Worm (Caenorhabditis elegans) whole organism, L2 larva: ENCODE measurements around the gene C18D11.9.
"Not testable (repeated sequence)": the region's sequence is repeated elsewhere in the genome, so short reads cannot be mapped to it uniquely, and the experiment has no call there.

Source experiments
- C34F6.9 ChIP-seq: fragments of 150-350 bp; optimal IDR thresholded peaks from 2 replicates; lab custom pipeline; 2014; ENCODE audit warnings: missing biosample characterization, missing genetic modification characterization
- F13H6.1 ChIP-seq: sonication (generic microtip); optimal IDR thresholded peaks from 2 replicates; lab custom pipeline; 2016; ENCODE audit warnings: missing genetic modification characterization, missing compliant biosample characterization
- R02D3.7 ChIP-seq: fragments of 150-350 bp; optimal IDR thresholded peaks from 2 replicates; lab custom pipeline; 2014; ENCODE audit warnings: missing biosample characterization, missing genetic modification characterization
- Y55F3AM.14 ChIP-seq: fragments of 200-800 bp; sonication (Bioruptor generic); optimal IDR thresholded peaks from 2 replicates; lab custom pipeline; 2018; ENCODE audit warnings: mild to moderate bottlenecking, missing genetic modification characterization, missing compliant biosample characterization
- ZK546.5 ChIP-seq: sonication (generic microtip); optimal IDR thresholded peaks from 2 replicates; lab custom pipeline; 2017; ENCODE audit warnings: missing biosample characterization, missing genetic modification characterization
- alr-1 ChIP-seq: fragments of 150-350 bp; optimal IDR thresholded peaks from 2 replicates; lab custom pipeline; 2014; ENCODE audit warnings: missing biosample characterization, missing genetic modification characterization
- ama-1 ChIP-seq: fragments of 150-350 bp; optimal IDR thresholded peaks from 2 replicates; lab custom pipeline; 2018; ENCODE audit warnings: inconsistent platforms
- ceh-16 ChIP-seq: fragments of 150-350 bp; optimal IDR thresholded peaks from 2 replicates; lab custom pipeline; 2014; ENCODE audit warnings: missing biosample characterization, missing genetic modification characterization
- ceh-82 ChIP-seq: fragments of 150-350 bp; optimal IDR thresholded peaks from 2 replicates; lab custom pipeline; 2014; ENCODE audit warnings: missing biosample characterization, missing genetic modification characterization
- crh-2 ChIP-seq: sonication (generic microtip); optimal IDR thresholded peaks from 2 replicates; lab custom pipeline; 2017; ENCODE audit warnings: missing biosample characterization, missing genetic modification characterization
- dmd-4 ChIP-seq: sonication (generic microtip); optimal IDR thresholded peaks from 2 replicates; lab custom pipeline; 2017; ENCODE audit warnings: missing biosample characterization, missing genetic modification characterization
- egl-27 ChIP-seq: sonication (generic microtip); optimal IDR thresholded peaks from 3 replicates; lab custom pipeline; 2017; ENCODE audit warnings: missing biosample characterization, missing genetic modification reagents, missing genetic modification characterization
- fos-1 ChIP-seq: fragments of 150-350 bp; optimal IDR thresholded peaks from 2 replicates; lab custom pipeline; 2014; ENCODE audit warnings: missing biosample characterization, missing genetic modification characterization
- gmeb-1 ChIP-seq: fragments of 150-350 bp; optimal IDR thresholded peaks from 2 replicates; lab custom pipeline; 2014; ENCODE audit warnings: missing biosample characterization, missing genetic modification characterization
- lin-11 ChIP-seq: fragments of 150-350 bp; sonication (generic microtip); optimal IDR thresholded peaks from 2 replicates; lab custom pipeline; 2014; ENCODE audit warnings: missing biosample characterization, missing genetic modification characterization, inconsistent platforms, mixed read lengths
- lin-13 ChIP-seq: fragments of 150-350 bp; optimal IDR thresholded peaks from 2 replicates; lab custom pipeline; 2014; ENCODE audit warnings: missing biosample characterization, missing genetic modification reagents, missing genetic modification characterization
- lsy-2 ChIP-seq, 2 experiments: fragments of 150-350 bp in 1 of 2; sonication (generic microtip) in 1 of 2; optimal IDR thresholded peaks; 2 replicates each; lab custom pipeline; 2014 to 2017; ENCODE audit warnings: missing biosample characterization in 2 of 2, missing genetic modification characterization in 2 of 2
- mab-5 ChIP-seq: fragments of 150-350 bp; optimal IDR thresholded peaks from 2 replicates; lab custom pipeline; 2014; ENCODE audit warnings: missing biosample characterization, missing genetic modification characterization
- mbf-1 ChIP-seq: sonication (generic microtip); optimal IDR thresholded peaks from 2 replicates; lab custom pipeline; 2017; ENCODE audit warnings: missing biosample characterization, missing genetic modification characterization
- mdl-1 ChIP-seq, 2 experiments: fragments of 150-350 bp in 1 of 2; sonication (generic microtip) in 1 of 2; optimal IDR thresholded peaks; 2 replicates each; lab custom pipeline; 2017; ENCODE audit warnings: missing biosample characterization in 2 of 2, missing genetic modification characterization in 2 of 2
- nhr-10 ChIP-seq: sonication (generic microtip); optimal IDR thresholded peaks from 2 replicates; lab custom pipeline; 2017; ENCODE audit warnings: missing biosample characterization, missing genetic modification characterization
- nhr-12 ChIP-seq: fragments of 150-350 bp; optimal IDR thresholded peaks from 2 replicates; lab custom pipeline; 2014; ENCODE audit warnings: missing biosample characterization, missing genetic modification characterization
- nhr-129 ChIP-seq: fragments of 150-350 bp; optimal IDR thresholded peaks from 2 replicates; lab custom pipeline; 2014; ENCODE audit warnings: missing biosample characterization, missing genetic modification characterization
- nhr-21 ChIP-seq: fragments of 150-350 bp; optimal IDR thresholded peaks from 2 replicates; lab custom pipeline; 2014; ENCODE audit warnings: missing biosample characterization, missing genetic modification characterization
- nhr-237 ChIP-seq: fragments of 150-350 bp; optimal IDR thresholded peaks from 2 replicates; lab custom pipeline; 2014; ENCODE audit warnings: missing biosample characterization, missing genetic modification characterization
- nhr-25 ChIP-seq: fragments of 150-350 bp; sonication (generic microtip); optimal IDR thresholded peaks from 3 replicates; lab custom pipeline; 2014; ENCODE audit warnings: missing biosample characterization, missing genetic modification characterization
- nhr-77 ChIP-seq: fragments of 150-350 bp; optimal IDR thresholded peaks from 2 replicates; lab custom pipeline; 2014; ENCODE audit warnings: missing biosample characterization, missing genetic modification characterization
- sem-4 ChIP-seq: fragments of 150-350 bp; optimal IDR thresholded peaks from 2 replicates; lab custom pipeline; 2014; ENCODE audit warnings: missing biosample characterization, missing genetic modification reagents, missing genetic modification characterization
- skn-1 ChIP-seq: sonication (generic microtip); optimal IDR thresholded peaks from 2 replicates; lab custom pipeline; 2017; ENCODE audit warnings: missing biosample characterization, missing genetic modification characterization
- sma-3 ChIP-seq: sonication (generic microtip); optimal IDR thresholded peaks from 2 replicates; lab custom pipeline; 2016; ENCODE audit warnings: missing genetic modification reagents, missing genetic modification characterization, missing compliant biosample characterization
- sma-9 ChIP-seq, 2 experiments: fragments of 150-350 bp in 1 of 2; sonication (generic microtip) in 1 of 2; optimal IDR thresholded peaks; 2 replicates each; lab custom pipeline; 2014 to 2016; ENCODE audit warnings: missing genetic modification characterization in 2 of 2, mild to moderate bottlenecking in 1 of 2, missing biosample characterization in 1 of 2, missing compliant biosample characterization in 1 of 2, missing genetic modification reagents in 1 of 2, moderate library complexity in 1 of 2
- snpc-4 ChIP-seq: fragments of 150-350 bp; optimal IDR thresholded peaks from 2 replicates; lab custom pipeline; 2014; ENCODE audit warnings: missing biosample characterization, missing genetic modification characterization
- unc-55 ChIP-seq: fragments of 150-350 bp; sonication (generic microtip); optimal IDR thresholded peaks from 3 replicates; lab custom pipeline; 2014; ENCODE audit warnings: missing biosample characterization, missing genetic modification reagents, missing genetic modification characterization
- unc-62 ChIP-seq: fragments of 150-350 bp; optimal IDR thresholded peaks from 2 replicates; lab custom pipeline; 2014; ENCODE audit warnings: missing biosample characterization, missing genetic modification reagents, missing genetic modification characterization
- ztf-1 ChIP-seq: fragments of 200-800 bp; sonication (Bioruptor generic); conservative IDR thresholded peaks from 2 replicates; pipeline ENCODE4 v1.3.6; 2022; ENCODE audit warnings: missing genetic modification characterization, missing compliant biosample characterization
- ztf-4 ChIP-seq: fragments of 150-350 bp; optimal IDR thresholded peaks from 2 replicates; lab custom pipeline; 2014; ENCODE audit warnings: missing biosample characterization, missing genetic modification characterization

The C18D11.9 gene

DNA sequence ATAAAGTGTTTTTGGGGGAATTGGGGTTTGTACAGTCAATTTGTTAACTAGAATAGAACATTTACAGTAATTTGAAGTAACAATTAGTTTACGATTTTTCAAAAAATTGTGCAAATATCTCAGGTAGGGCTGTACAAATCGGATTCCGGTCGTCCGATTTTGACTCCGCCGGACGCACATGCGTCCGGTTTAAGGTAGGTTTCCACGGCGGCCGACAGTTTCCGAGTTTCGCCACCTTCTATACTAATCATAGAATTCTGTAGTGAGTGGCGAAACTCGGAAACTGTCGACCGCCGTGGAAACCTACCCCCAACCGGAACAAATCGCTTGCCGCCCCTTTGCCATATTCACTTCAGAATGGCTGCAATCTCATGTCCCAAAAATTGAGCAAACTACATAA lies 19.4 kb upstream of the C18D11.9 start:
- TF ChIP-seq ceh-16 (tag; lab: Kevin White, UChicago) (no peak), nhr-21 (tag; lab: Kevin White, UChicago) (no peak), sem-4 (tag; lab: Kevin White, UChicago) (no peak), skn-1 (tag; lab: Kevin White, UChicago) (no peak), lin-13 (GFP tag; lab: Kevin White, UChicago) (no peak), ama-1 (lab: Kevin White, UChicago) (no peak), unc-62 (GFP tag; lab: Kevin White, UChicago) (no peak), mdl-1 (tag; optimal IDR thresholded peaks at IDR 0.05; lab: Kevin White, UChicago) (no peak), ztf-1 (no peak), mab-5 (tag; lab: Kevin White, UChicago) (no peak), fos-1 (tag; lab: Kevin White, UChicago) (no peak), R02D3.7 (tag; lab: Kevin White, UChicago) (no peak), alr-1 (tag; lab: Kevin White, UChicago) (no peak), dmd-4 (tag; lab: Kevin White, UChicago) (no peak)

DNA sequence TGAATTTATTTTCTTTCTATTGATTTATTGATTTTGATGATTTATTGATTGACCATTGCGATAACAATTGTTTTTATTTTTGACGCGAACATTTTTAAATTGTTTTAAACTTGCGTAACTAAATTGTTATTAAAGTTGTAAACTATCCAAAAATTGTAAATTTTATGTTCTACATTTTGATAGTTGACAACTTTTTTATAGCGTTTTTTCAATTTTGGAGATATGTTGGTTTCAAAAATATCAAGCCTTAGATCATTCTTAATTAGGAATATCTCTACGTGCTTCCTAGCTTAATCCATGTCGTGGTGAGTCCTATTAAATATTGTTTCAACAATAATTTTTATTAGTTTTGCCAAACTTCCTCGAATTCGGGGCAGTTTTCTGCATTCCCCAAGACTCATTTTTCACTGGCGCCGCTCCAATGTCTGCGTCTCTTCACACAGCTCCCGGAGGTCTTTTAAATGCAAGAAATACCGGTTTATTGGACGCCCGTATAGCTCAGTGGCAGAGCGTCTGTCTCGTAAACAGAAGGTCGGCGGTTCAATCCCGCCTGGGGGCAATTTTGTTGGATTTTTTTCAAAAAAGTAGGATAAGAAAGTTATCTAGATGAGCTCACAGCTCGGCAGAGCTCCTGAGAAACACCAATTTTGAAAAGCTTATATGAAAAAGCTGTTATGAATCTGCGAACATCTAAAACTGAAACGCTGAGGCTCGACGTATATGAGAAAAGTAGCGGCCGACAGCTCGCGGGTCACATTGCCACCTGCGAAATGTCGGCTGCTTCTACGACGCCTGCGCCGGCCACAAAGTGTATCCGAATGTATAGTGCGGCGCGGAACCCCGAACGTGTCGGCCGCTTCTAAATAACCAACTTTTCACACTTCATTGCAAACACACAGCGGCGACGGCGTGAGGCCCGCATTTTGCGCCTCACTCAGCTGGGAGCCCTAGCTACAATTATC lies 16.3 kb upstream of the C18D11.9 start, which contains the start of gene C24H11.2:
Gene C24H11.2, minus strand, starts transcription at position 51 of the 962 bp plus-strand sequence.
- TF ChIP-seq sma-9 (GFP tag; optimal IDR thresholded peaks at IDR 0.05; lab: Kevin White, UChicago) = peak; percentile 48
- TF ChIP-seq sma-9 (tag; optimal IDR thresholded peaks at IDR 0.05; lab: Kevin White, UChicago) = not testable (repeated sequence)
- TF ChIP-seq lin-11 (tag; lab: Kevin White, UChicago) = peak; percentile 49
- TF ChIP-seq C34F6.9 = peak; percentile 46
- TF ChIP-seq fos-1 (tag; lab: Kevin White, UChicago) = peak; percentile 47
- TF ChIP-seq nhr-129 (tag; lab: Kevin White, UChicago) = peak; percentile 59
- TF ChIP-seq egl-27 = peak; percentile 26
- peak; percentile 8 for TF ChIP-seq ztf-4
- peak; percentile 50 for TF ChIP-seq unc-55 (GFP tag; lab: Kevin White, UChicago)
- peak; percentile 72 for TF ChIP-seq gmeb-1 (tag; lab: Kevin White, UChicago)
- peak; percentile 41 for TF ChIP-seq nhr-25 (tag; lab: Kevin White, UChicago)
- peak; percentile 51 for TF ChIP-seq sma-3 (GFP tag; lab: Kevin White, UChicago)
- TF ChIP-seq crh-2 (tag; lab: Kevin White, UChicago) = peak; percentile 53
- peak in 1 of 2 experiments; percentile 31 for TF ChIP-seq lsy-2 (tag; optimal IDR thresholded peaks at IDR 0.05; lab: Kevin White, UChicago)
- TF ChIP-seq snpc-4 (tag; lab: Kevin White, UChicago) = peak; percentile 77
- TF ChIP-seq sem-4 (tag; lab: Kevin White, UChicago) = peak; percentile 54
- TF ChIP-seq F13H6.1 = peak; percentile 65
- peak; percentile 39 for TF ChIP-seq mab-5 (tag; lab: Kevin White, UChicago)

- TF ChIP-seq sem-4 (tag; lab: Kevin White, UChicago) (peak; percentile 30), sma-3 (GFP tag; lab: Kevin White, UChicago) (no peak), mbf-1 (no peak), alr-1 (tag; lab: Kevin White, UChicago) (no peak), R02D3.7 (tag; lab: Kevin White, UChicago) (no peak), ztf-1 (no peak)
Observed at ce11 chrIII:11794389-11794788, 14.5 kb upstream of the C18D11.9 start.

- TF ChIP-seq unc-55 (GFP tag; lab: Kevin White, UChicago) (no peak), nhr-21 (tag; lab: Kevin White, UChicago) (no peak), nhr-10 (no peak), nhr-237 (no peak), ZK546.5 (tag; lab: Kevin White, UChicago) (no peak), unc-62 (GFP tag; lab: Kevin White, UChicago) (no peak), nhr-129 (tag; lab: Kevin White, UChicago) (no peak), snpc-4 (tag; lab: Kevin White, UChicago) (no peak), lin-13 (GFP tag; lab: Kevin White, UChicago) (no peak), Y55F3AM.14 (GFP tag; lab: Kevin White, UChicago) (no peak), ceh-82 (tag; lab: Kevin White, UChicago) (no peak), nhr-77 (tag; lab: Kevin White, UChicago) (no peak), nhr-12 (tag; lab: Kevin White, UChicago) (no peak)
Observed at ce11 chrIII:11795448-11795847, 13.5 kb upstream of the C18D11.9 start, which contains the start of gene twk-39. twk-39 (plus strand) TSS chrIII:11795748.
